Worm (Caenorhabditis elegans): ENCODE data around the gene C16A3.6.

ce11 chrIII:6411430-6411829 is 32.4 kb downstream of the C16A3.6 start:
- no peak for TF ChIP-seq fkh-10 (GFP tag; optimal IDR thresholded peaks at IDR 0.05)
- no peak for TF ChIP-seq odd-2 (tag; optimal IDR thresholded peaks at IDR 0.05)
- TF ChIP-seq pha-4 (tag; optimal IDR thresholded peaks at IDR 0.05), result no peak
- TF ChIP-seq pax-1 (tag; optimal IDR thresholded peaks at IDR 0.05), result no peak
